Fruit fly (Drosophila melanogaster) whole organism, embryonic: ENCODE measurements around the gene CG4854.
A peak's percentile ranks its signal among the peaks of the same experiment; 100 is the strongest.

ENCODE experiments used
- Bgb ChIP-seq: fragments of 200-800 bp; sonication (Bioruptor generic); IDR thresholded peaks from 2 replicates; pipeline ENCODE4 v1.3.6; 2022; ENCODE audit warnings: missing biosample characterization, missing genetic modification characterization; ENCODE audit not compliant: partially characterized antibody
- CG10267 ChIP-seq: fragments of 200-800 bp; sonication (Bioruptor generic); optimal IDR thresholded peaks from 2 replicates; lab custom pipeline; 2018; ENCODE audit warnings: missing biosample characterization, mild to moderate bottlenecking, missing genetic modification characterization, moderate library complexity
- CG10274 ChIP-seq: fragments of 200-800 bp; sonication (Bioruptor generic); optimal IDR thresholded peaks from 3 replicates; lab custom pipeline; 2017; ENCODE audit warnings: missing biosample characterization, mild to moderate bottlenecking, missing genetic modification characterization
- CG10979 ChIP-seq: fragments of 200-800 bp; sonication (Bioruptor generic); optimal IDR thresholded peaks from 2 replicates; lab custom pipeline; 2018; ENCODE audit warnings: missing biosample characterization, mild to moderate bottlenecking, missing genetic modification characterization, moderate library complexity
- CG11085 ChIP-seq: fragments of 200-800 bp; sonication (Bioruptor generic); IDR thresholded peaks from 2 replicates; pipeline ENCODE4 v1.3.6; 2022; ENCODE audit warnings: missing biosample characterization, missing genetic modification characterization
- CG11695 ChIP-seq: fragments of 200-800 bp; sonication (Bioruptor generic); IDR thresholded peaks from 3 replicates; pipeline ENCODE4 v1.3.6; 2022; ENCODE audit warnings: missing biosample characterization, missing genetic modification characterization
- CG12236 ChIP-seq: fragments of 200-800 bp; sonication (Bioruptor generic); optimal IDR thresholded peaks from 2 replicates; lab custom pipeline; 2016; ENCODE audit warnings: missing biosample characterization, missing genetic modification characterization
- CG12299 ChIP-seq: fragments of 200-800 bp; sonication (Bioruptor generic); optimal IDR thresholded peaks from 2 replicates; lab custom pipeline; 2018; ENCODE audit warnings: missing biosample characterization, mild to moderate bottlenecking, missing genetic modification characterization
- CG12769 ChIP-seq: fragments of 200-800 bp; sonication (Bioruptor generic); optimal IDR thresholded peaks from 2 replicates; lab custom pipeline; 2019; ENCODE audit warnings: missing biosample characterization, mild to moderate bottlenecking, missing genetic modification characterization, moderate library complexity
- CG13287 ChIP-seq: fragments of 200-800 bp; sonication (Bioruptor generic); IDR thresholded peaks from 2 replicates; pipeline ENCODE4 v1.3.6; 2022; ENCODE audit warnings: missing biosample characterization, missing genetic modification characterization; ENCODE audit not compliant: partially characterized antibody
- CG14441 ChIP-seq: fragments of 200-800 bp; sonication (Bioruptor generic); IDR thresholded peaks from 2 replicates; pipeline ENCODE4 v1.3.6; 2022; ENCODE audit warnings: missing biosample characterization, missing genetic modification characterization
- CG15011 ChIP-seq: fragments of 200-800 bp; sonication (Bioruptor generic); optimal IDR thresholded peaks from 3 replicates; lab custom pipeline; 2018; ENCODE audit warnings: missing biosample characterization, mild to moderate bottlenecking, missing genetic modification characterization
- CG1602 ChIP-seq: fragments of 200-800 bp; sonication (Bioruptor generic); optimal IDR thresholded peaks from 3 replicates; lab custom pipeline; 2016; ENCODE audit warnings: missing biosample characterization, missing genetic modification characterization
- CG16813 ChIP-seq: fragments of 200-800 bp; sonication (Bioruptor generic); IDR thresholded peaks from 3 replicates; pipeline ENCODE4 v1.3.6; 2022; ENCODE audit warnings: missing biosample characterization, missing genetic modification characterization; ENCODE audit not compliant: partially characterized antibody
- CG17612 ChIP-seq: fragments of 200-800 bp; sonication (Bioruptor generic); IDR thresholded peaks from 2 replicates; pipeline ENCODE4 v1.3.6; 2022; ENCODE audit warnings: missing biosample characterization, missing genetic modification characterization
- CG3838 ChIP-seq: fragments of 200-800 bp; sonication (Bioruptor generic); optimal IDR thresholded peaks from 3 replicates; lab custom pipeline; 2016; ENCODE audit warnings: missing biosample characterization, missing genetic modification characterization
- CG4282 ChIP-seq: fragments of 200-800 bp; sonication (Bioruptor generic); optimal IDR thresholded peaks from 2 replicates; lab custom pipeline; 2016; ENCODE audit warnings: missing biosample characterization, missing genetic modification characterization
- CG5245 ChIP-seq: fragments of 200-800 bp; sonication (Bioruptor generic); optimal IDR thresholded peaks from 3 replicates; lab custom pipeline; 2016; ENCODE audit warnings: missing biosample characterization, missing genetic modification characterization
- CG6175 ChIP-seq: fragments of 200-800 bp; sonication (Bioruptor generic); IDR thresholded peaks from 3 replicates; pipeline ENCODE4 v1.3.6; 2022; ENCODE audit warnings: missing biosample characterization, missing genetic modification characterization
- CG6254 ChIP-seq: fragments of 200-800 bp; sonication (Bioruptor generic); optimal IDR thresholded peaks from 3 replicates; lab custom pipeline; 2017; ENCODE audit warnings: mild to moderate bottlenecking, missing biosample characterization, missing genetic modification reagents, missing genetic modification characterization
- CG8765 ChIP-seq: fragments of 200-800 bp; sonication (Bioruptor generic); IDR thresholded peaks from 2 replicates; pipeline ENCODE4 v1.3.6; 2022; ENCODE audit warnings: missing biosample characterization, missing genetic modification characterization
- Dek ChIP-seq: fragments of 200-800 bp; sonication (Bioruptor generic); optimal IDR thresholded peaks from 3 replicates; lab custom pipeline; 2019; ENCODE audit warnings: missing biosample characterization, mild to moderate bottlenecking, missing genetic modification characterization, moderate library complexity
- Fer2 ChIP-seq: fragments of 200-800 bp; sonication (Bioruptor generic); optimal IDR thresholded peaks from 2 replicates; lab custom pipeline; 2018; ENCODE audit warnings: missing biosample characterization, mild to moderate bottlenecking, missing genetic modification characterization, moderate library complexity
- H15 ChIP-seq: fragments of 200-800 bp; sonication (Bioruptor generic); IDR thresholded peaks from 3 replicates; pipeline ENCODE4 v1.3.6; 2022; ENCODE audit warnings: missing biosample characterization, missing genetic modification characterization
- Hr39 ChIP-seq: fragments of >200 bp; optimal IDR thresholded peaks from 2 replicates; lab custom pipeline; 2017
- Max ChIP-seq: fragments of 200-800 bp; sonication (Bioruptor generic); optimal IDR thresholded peaks from 2 replicates; lab custom pipeline; 2016; ENCODE audit warnings: missing biosample characterization, mild to moderate bottlenecking, missing genetic modification characterization
- Nf-YB ChIP-seq: fragments of 200-800 bp; sonication (Bioruptor generic); optimal IDR thresholded peaks from 3 replicates; lab custom pipeline; 2019; ENCODE audit warnings: missing biosample characterization, mild to moderate bottlenecking, missing genetic modification characterization, moderate library complexity
- Oli ChIP-seq: fragments of 200-800 bp; sonication (Bioruptor generic); optimal IDR thresholded peaks from 2 replicates; lab custom pipeline; 2018; ENCODE audit warnings: missing biosample characterization, mild to moderate bottlenecking, missing genetic modification characterization, moderate library complexity
- Scr ChIP-seq: fragments of 200-800 bp; sonication (Bioruptor generic); IDR thresholded peaks from 2 replicates; pipeline ENCODE4 v1.3.6; 2022; ENCODE audit warnings: missing biosample characterization, missing genetic modification characterization; ENCODE audit not compliant: partially characterized antibody
- Sin3A ChIP-seq: fragments of >200 bp; optimal IDR thresholded peaks from 2 replicates; lab custom pipeline; 2018
- ac ChIP-seq: fragments of 200-800 bp; sonication (Bioruptor generic); optimal IDR thresholded peaks from 3 replicates; lab custom pipeline; 2017; ENCODE audit warnings: missing biosample characterization, mild to moderate bottlenecking, missing genetic modification characterization
- cato ChIP-seq: fragments of 200-800 bp; sonication (Bioruptor generic); optimal IDR thresholded peaks from 2 replicates; lab custom pipeline; 2016; ENCODE audit warnings: missing biosample characterization, missing genetic modification characterization, borderline replicate concordance
- crp ChIP-seq, 2 experiments: fragments of 200-800 bp; sonication (Bioruptor generic); optimal IDR thresholded peaks; 2 replicates in 1 of 2; 3 replicates in 1 of 2; lab custom pipeline; 2017; ENCODE audit warnings: missing biosample characterization in 2 of 2, missing genetic modification characterization in 2 of 2, mild to moderate bottlenecking in 1 of 2, moderate library complexity in 1 of 2
- exex ChIP-seq: fragments of 200-800 bp; sonication (Bioruptor generic); optimal IDR thresholded peaks from 4 replicates; lab custom pipeline; 2018; ENCODE audit warnings: missing biosample characterization, mild to moderate bottlenecking, missing genetic modification characterization, moderate library complexity
- gem ChIP-seq: fragments of 200-800 bp; sonication (Bioruptor generic); optimal IDR thresholded peaks from 2 replicates; lab custom pipeline; 2019; ENCODE audit warnings: missing biosample characterization, mild to moderate bottlenecking, missing genetic modification characterization, moderate library complexity
- gfzf ChIP-seq: fragments of 200-800 bp; sonication (Bioruptor generic); optimal IDR thresholded peaks from 2 replicates; lab custom pipeline; 2016; ENCODE audit warnings: missing biosample characterization, mild to moderate bottlenecking, missing genetic modification characterization, moderate library complexity
- gsb ChIP-seq: fragments of 200-800 bp; sonication (Bioruptor generic); IDR thresholded peaks from 2 replicates; pipeline ENCODE4 v1.3.6; 2022; ENCODE audit warnings: missing biosample characterization, missing genetic modification characterization
- gsb-n ChIP-seq: fragments of 200-800 bp; sonication (Bioruptor generic); optimal IDR thresholded peaks from 3 replicates; lab custom pipeline; 2018; ENCODE audit warnings: missing biosample characterization, mild to moderate bottlenecking, missing genetic modification characterization
- ham ChIP-seq: fragments of 200-800 bp; sonication (Bioruptor generic); IDR thresholded peaks from 2 replicates; pipeline ENCODE4 v1.3.6; 2022; ENCODE audit warnings: missing biosample characterization, missing genetic modification characterization
- hkb ChIP-seq, 2 experiments: fragments of 200-800 bp in 1 of 2; fragments of >200 bp in 1 of 2; sonication (Bioruptor generic) in 1 of 2; IDR thresholded peaks in 1 of 2; optimal IDR thresholded peaks in 1 of 2; 2 replicates each; pipeline versions ENCODE4 v1.3.6 to Lab custom; 2017 to 2022; ENCODE audit warnings: missing biosample characterization in 1 of 2, missing genetic modification characterization in 1 of 2
- inv ChIP-seq: fragments of 200-800 bp; sonication (Bioruptor generic); IDR thresholded peaks from 2 replicates; pipeline ENCODE4 v1.3.6; 2022; ENCODE audit warnings: missing biosample characterization, missing genetic modification characterization; ENCODE audit not compliant: partially characterized antibody
- lilli ChIP-seq: fragments of 200-800 bp; sonication (Bioruptor generic); optimal IDR thresholded peaks from 3 replicates; lab custom pipeline; 2016; ENCODE audit warnings: missing biosample characterization, missing genetic modification characterization
- nau ChIP-seq: fragments of 200-800 bp; sonication (Bioruptor generic); optimal IDR thresholded peaks from 3 replicates; lab custom pipeline; 2017; ENCODE audit warnings: missing biosample characterization, mild to moderate bottlenecking, missing genetic modification characterization, missing genetic modification reagents
- nerfin-1 ChIP-seq: fragments of 200-800 bp; sonication (Bioruptor generic); optimal IDR thresholded peaks from 3 replicates; lab custom pipeline; 2019; ENCODE audit warnings: missing biosample characterization, mild to moderate bottlenecking, missing genetic modification characterization, moderate library complexity
- p53 ChIP-seq: fragments of 200-800 bp; sonication (Bioruptor generic); optimal IDR thresholded peaks from 2 replicates; lab custom pipeline; 2016; ENCODE audit warnings: missing biosample characterization, missing genetic modification characterization
- peb ChIP-seq: fragments of 200-800 bp; sonication (Bioruptor generic); IDR thresholded peaks from 2 replicates; pipeline ENCODE4 v1.3.6; 2022; ENCODE audit warnings: missing biosample characterization, missing genetic modification characterization
- row ChIP-seq: fragments of 200-800 bp; sonication (Bioruptor generic); IDR thresholded peaks from 3 replicates; pipeline ENCODE4 v1.3.6; 2022; ENCODE audit warnings: missing biosample characterization, missing genetic modification characterization
- z ChIP-seq: fragments of 200-800 bp; sonication (Bioruptor generic); IDR thresholded peaks from 3 replicates; pipeline ENCODE4 v1.3.6; 2022; ENCODE audit warnings: missing biosample characterization, missing genetic modification characterization
- zen ChIP-seq: fragments of 200-800 bp; sonication (Bioruptor generic); optimal IDR thresholded peaks from 3 replicates; lab custom pipeline; 2018; ENCODE audit warnings: missing biosample characterization, mild to moderate bottlenecking, missing genetic modification characterization, moderate library complexity

Gene CG4854

dm6 chr3R:20035887-20036286 lies 8.0 kb downstream of the CG4854 start, which contains the start of gene Regnase-1 (continued):
- TF ChIP-seq Sin3A (lab: Kevin White, UChicago) (peak; percentile 51), CG15011 (GFP tag; lab: Kevin White, UChicago) (peak; percentile 92), CG10979 (tag; lab: Kevin White, UChicago) (peak; percentile 85), peb (GFP tag; lab: Robert Waterston, UW) (peak; percentile 58; the same call in 1 of the 2 replicates), row (GFP tag; lab: Robert Waterston, UW) (peak; percentile 74), CG12769 (tag; lab: Kevin White, UChicago) (no peak), nau (no peak), Hr39 (lab: Kevin White, UChicago) (no peak), zen (tag; lab: Kevin White, UChicago) (peak; percentile 83), CG1602 (GFP tag; lab: Kevin White, UChicago) (peak; percentile 68), hkb (optimal IDR thresholded peaks at IDR 0.05; lab: Kevin White, UChicago) (no peak), hkb (GFP tag; IDR thresholded peaks at IDR 0.05; lab: Robert Waterston, UW) (peak; percentile 93), CG4282 (GFP tag; lab: Kevin White, UChicago) (peak; percentile 66), ham (peak; percentile 63; the same call in 1 of the 2 replicates), Bgb (GFP tag; lab: Robert Waterston, UW) (peak; percentile 98), gsb (peak; percentile 86), CG17612 (GFP tag; lab: Robert Waterston, UW) (peak; percentile 61; the same call in 1 of the 2 replicates), cato (GFP tag; lab: Kevin White, UChicago) (peak; percentile 74), crp (GFP tag; optimal IDR thresholded peaks at IDR 0.05; lab: Kevin White, UChicago) (peak in 1 of 2 experiments; percentile 63), CG8765 (peak; percentile 47; the same call in 1 of the 2 replicates), CG11695 (GFP tag; lab: Robert Waterston, UW) (peak; percentile 78), Scr (GFP tag; lab: Robert Waterston, UW) (peak; percentile 96), lilli (peak; percentile 84), gsb-n (tag; lab: Kevin White, UChicago) (peak; percentile 94), gem (tag; lab: Kevin White, UChicago) (peak; percentile 78), Fer2 (tag; lab: Kevin White, UChicago) (peak; percentile 91), Nf-YB (GFP tag; lab: Kevin White, UChicago) (peak; percentile 78), CG12299 (tag; lab: Kevin White, UChicago) (peak; percentile 92), Max (GFP tag; lab: Kevin White, UChicago) (peak; percentile 81), CG6254 (GFP tag; lab: Kevin White, UChicago) (peak; percentile 93), CG10274 (peak; percentile 79), gfzf (GFP tag; lab: Kevin White, UChicago) (peak; percentile 43), CG10267 (tag; lab: Kevin White, UChicago) (peak; percentile 91), exex (tag; lab: Kevin White, UChicago) (peak; percentile 70), CG3838 (peak; percentile 82), nerfin-1 (tag; lab: Kevin White, UChicago) (peak; percentile 89), CG14441 (GFP tag; lab: Robert Waterston, UW) (peak; percentile 77), inv (peak; percentile 92), CG5245 (GFP tag; lab: Kevin White, UChicago) (peak; percentile 81), CG16813 (peak; percentile 96), p53 (GFP tag; lab: Kevin White, UChicago) (peak; percentile 91), Dek (tag; lab: Kevin White, UChicago) (peak; percentile 80), CG11085 (GFP tag; lab: Robert Waterston, UW) (peak; percentile 84; the same call in 1 of the 2 replicates), CG13287 (GFP tag; lab: Robert Waterston, UW) (peak; percentile 98), CG6175 (peak; percentile 68; the same call in 2 of the 3 replicates), CG12236 (GFP tag; lab: Kevin White, UChicago) (peak; percentile 83), H15 (peak; percentile 88), ac (peak; percentile 77), Oli (peak; percentile 76), z (GFP tag; lab: Robert Waterston, UW) (peak; percentile 57; the same call in 1 of the 3 replicates)
